Fruit fly (Drosophila melanogaster): ENCODE results near the gene CG18814.

dm6 chr3L:16364182-16364581, 5.4 kb upstream of the CG18814 start:
- TF ChIP-seq CG5204 (GFP tag; optimal IDR thresholded peaks at IDR 0.05) (no peak), Hr96 (GFP tag; optimal IDR thresholded peaks at IDR 0.05) (no peak), CG1620 (GFP tag; optimal IDR thresholded peaks at IDR 0.05) (no peak), Clk (GFP tag; optimal IDR thresholded peaks at IDR 0.05) (no peak), kay (GFP tag; ENCODE audit: borderline replicate concordance) (no peak), CG7045 (GFP tag; optimal IDR thresholded peaks at IDR 0.05) (no peak), Mnt (GFP tag; optimal IDR thresholded peaks at IDR 0.05) (no peak), CG11617 (GFP tag; optimal IDR thresholded peaks at IDR 0.05) (no peak), Crg-1 (GFP tag; optimal IDR thresholded peaks at IDR 0.05) (no peak), cnc (optimal IDR thresholded peaks at IDR 0.05) (no peak)
